Fruit fly (Drosophila melanogaster) whole organism, embryonic: Measurements from ENCODE around the gene Ran-like.

ENCODE experiments used
- Atf6 ChIP-seq: fragments of 200-800 bp; sonication (Bioruptor generic); IDR thresholded peaks from 2 replicates; pipeline ENCODE4 v1.3.6; 2022; ENCODE audit warnings: missing biosample characterization, missing genetic modification characterization
- CG10366 ChIP-seq: fragments of 200-800 bp; sonication (Bioruptor generic); IDR thresholded peaks from 2 replicates; pipeline ENCODE4 v1.3.6; 2022; ENCODE audit warnings: missing biosample characterization, missing genetic modification characterization
- CG10431 ChIP-seq: fragments of 200-800 bp; sonication (Bioruptor generic); optimal IDR thresholded peaks from 3 replicates; lab custom pipeline; 2018; ENCODE audit warnings: missing biosample characterization, mild to moderate bottlenecking, missing genetic modification characterization
- CG11456 ChIP-seq: fragments of 200-800 bp; sonication (Bioruptor generic); IDR thresholded peaks from 3 replicates; pipeline ENCODE4 v1.3.6; 2022; ENCODE audit warnings: missing biosample characterization, missing genetic modification characterization
- CG11723 ChIP-seq: fragments of 200-800 bp; sonication (Bioruptor generic); optimal IDR thresholded peaks from 2 replicates; lab custom pipeline; 2017; ENCODE audit warnings: missing biosample characterization, mild to moderate bottlenecking, missing genetic modification characterization
- CG12236 ChIP-seq: fragments of 200-800 bp; sonication (Bioruptor generic); optimal IDR thresholded peaks from 2 replicates; lab custom pipeline; 2016; ENCODE audit warnings: missing biosample characterization, missing genetic modification characterization
- CG1233 ChIP-seq: fragments of 200-800 bp; sonication (Bioruptor generic); optimal IDR thresholded peaks from 4 replicates; lab custom pipeline; 2018; ENCODE audit warnings: missing biosample characterization, mild to moderate bottlenecking, missing genetic modification characterization
- CG12659 ChIP-seq: fragments of 200-800 bp; sonication (Bioruptor generic); optimal IDR thresholded peaks from 3 replicates; lab custom pipeline; 2017; ENCODE audit warnings: mild to moderate bottlenecking, missing biosample characterization, missing genetic modification reagents, missing genetic modification characterization
- CG13775 ChIP-seq: fragments of 200-800 bp; sonication (Bioruptor generic); optimal IDR thresholded peaks from 3 replicates; lab custom pipeline; 2017; ENCODE audit warnings: missing biosample characterization, mild to moderate bottlenecking, missing genetic modification characterization
- CG14667 ChIP-seq: fragments of 200-800 bp; sonication (Bioruptor generic); IDR thresholded peaks from 2 replicates; pipeline ENCODE4 v1.3.6; 2022; ENCODE audit warnings: missing biosample characterization, missing genetic modification characterization
- CG14710 ChIP-seq: fragments of 200-800 bp; sonication (Bioruptor generic); optimal IDR thresholded peaks from 3 replicates; lab custom pipeline; 2019; ENCODE audit warnings: missing biosample characterization, mild to moderate bottlenecking, missing genetic modification characterization, moderate library complexity
- CG15696 ChIP-seq: fragments of 200-800 bp; sonication (Bioruptor generic); optimal IDR thresholded peaks from 2 replicates; lab custom pipeline; 2019; ENCODE audit warnings: missing biosample characterization, mild to moderate bottlenecking, missing genetic modification characterization, moderate library complexity
- CG17385 ChIP-seq: fragments of 200-800 bp; sonication (Bioruptor generic); optimal IDR thresholded peaks from 3 replicates; lab custom pipeline; 2018; ENCODE audit warnings: missing biosample characterization, mild to moderate bottlenecking, missing genetic modification characterization
- CG18011 ChIP-seq: fragments of 200-800 bp; sonication (Bioruptor generic); optimal IDR thresholded peaks from 2 replicates; lab custom pipeline; 2017; ENCODE audit warnings: missing biosample characterization, missing genetic modification characterization, mild to moderate bottlenecking, moderate library complexity, missing genotype
- CG18262 ChIP-seq: fragments of 200-800 bp; optimal IDR thresholded peaks from 3 replicates; lab custom pipeline; 2019; ENCODE audit warnings: missing biosample characterization, mild to moderate bottlenecking, missing genetic modification characterization, moderate library complexity
- CG2116 ChIP-seq: fragments of 200-800 bp; sonication (Bioruptor generic); optimal IDR thresholded peaks from 3 replicates; lab custom pipeline; 2018; ENCODE audit warnings: missing biosample characterization, mild to moderate bottlenecking, missing genetic modification characterization
- CG2875 ChIP-seq: fragments of 200-800 bp; sonication (Bioruptor generic); optimal IDR thresholded peaks from 2 replicates; lab custom pipeline; 2017; ENCODE audit warnings: missing biosample characterization, mild to moderate bottlenecking, missing genetic modification characterization, missing genetic modification reagents
- CG4424 ChIP-seq: fragments of 200-800 bp; sonication (Bioruptor generic); optimal IDR thresholded peaks from 3 replicates; lab custom pipeline; 2016; ENCODE audit warnings: missing biosample characterization, missing genetic modification characterization
- CG4854 ChIP-seq: fragments of 200-800 bp; sonication (Bioruptor generic); optimal IDR thresholded peaks from 2 replicates; lab custom pipeline; 2016; ENCODE audit warnings: missing biosample characterization, missing genetic modification characterization, inconsistent platforms
- CG7786 ChIP-seq: fragments of 200-800 bp; sonication (Bioruptor generic); optimal IDR thresholded peaks from 2 replicates; lab custom pipeline; 2016; ENCODE audit warnings: missing biosample characterization, missing genetic modification characterization
- CG7963 ChIP-seq: fragments of 200-800 bp; sonication (Bioruptor generic); IDR thresholded peaks from 3 replicates; pipeline ENCODE4 v1.3.6; 2022; ENCODE audit warnings: missing biosample characterization, missing genetic modification characterization; ENCODE audit not compliant: partially characterized antibody
- CHES-1-like ChIP-seq: fragments of 200-800 bp; sonication (Bioruptor generic); optimal IDR thresholded peaks from 2 replicates; lab custom pipeline; 2016; ENCODE audit warnings: missing biosample characterization, missing genetic modification characterization
- Drgx ChIP-seq: fragments of 200-800 bp; sonication (Bioruptor generic); IDR thresholded peaks from 2 replicates; pipeline ENCODE4 v1.3.6; 2022; ENCODE audit warnings: missing biosample characterization, missing genetic modification characterization
- ERR ChIP-seq: fragments of 200-800 bp; sonication (Bioruptor generic); optimal IDR thresholded peaks from 2 replicates; lab custom pipeline; 2016; ENCODE audit warnings: missing biosample characterization, missing genetic modification characterization
- GATAe ChIP-seq: fragments of 200-800 bp; sonication (Bioruptor generic); conservative IDR thresholded peaks from 2 replicates; pipeline ENCODE4 v1.3.6; 2022; ENCODE audit warnings: missing biosample characterization, missing genetic modification characterization
- HHEX ChIP-seq: fragments of 200-800 bp; sonication (Bioruptor generic); optimal IDR thresholded peaks from 3 replicates; lab custom pipeline; 2017; ENCODE audit warnings: missing biosample characterization, mild to moderate bottlenecking, missing genetic modification characterization, missing genetic modification reagents
- HLH3B ChIP-seq: fragments of 200-800 bp; sonication (Bioruptor generic); IDR thresholded peaks from 2 replicates; pipeline ENCODE4 v1.3.6; 2022; ENCODE audit warnings: missing biosample characterization, missing genetic modification characterization
- HLH54F ChIP-seq: fragments of 200-800 bp; sonication (Bioruptor generic); optimal IDR thresholded peaks from 3 replicates; lab custom pipeline; 2016; ENCODE audit warnings: missing biosample characterization, missing genetic modification characterization
- Hr39 ChIP-seq: fragments of >200 bp; optimal IDR thresholded peaks from 2 replicates; lab custom pipeline; 2017
- Hr51 ChIP-seq, 2 experiments: fragments of 200-800 bp; sonication (Bioruptor generic); optimal IDR thresholded peaks; 2 replicates in 1 of 2; 3 replicates in 1 of 2; lab custom pipeline; 2016 to 2018; ENCODE audit warnings: missing biosample characterization in 2 of 2, missing genetic modification characterization in 2 of 2, mild to moderate bottlenecking in 1 of 2, moderate library complexity in 1 of 2
- Jarid2 ChIP-seq: fragments of 200-800 bp; sonication (Bioruptor generic); optimal IDR thresholded peaks from 3 replicates; lab custom pipeline; 2017; ENCODE audit warnings: mild to moderate bottlenecking, missing biosample characterization, missing genetic modification reagents, missing genetic modification characterization
- Lpt ChIP-seq: fragments of >200 bp; optimal IDR thresholded peaks from 2 replicates; lab custom pipeline; 2018; ENCODE audit warnings: missing biosample characterization, missing genetic modification characterization
- Nf-YC ChIP-seq: fragments of 200-800 bp; optimal IDR thresholded peaks from 3 replicates; lab custom pipeline; 2019; ENCODE audit warnings: missing biosample characterization, mild to moderate bottlenecking, missing genetic modification characterization, moderate library complexity
- Taf1 ChIP-seq: fragments of 200-800 bp; sonication (Bioruptor generic); IDR thresholded peaks from 2 replicates; pipeline ENCODE4 v1.3.6; 2022; ENCODE audit warnings: missing biosample characterization, missing genetic modification characterization
- Usf ChIP-seq: fragments of 200-800 bp; sonication (Bioruptor generic); optimal IDR thresholded peaks from 2 replicates; lab custom pipeline; 2017; ENCODE audit warnings: missing genotype, missing biosample characterization, missing genetic modification characterization
- Vsx1 ChIP-seq: fragments of 200-800 bp; sonication (Bioruptor generic); optimal IDR thresholded peaks from 2 replicates; lab custom pipeline; 2017; ENCODE audit warnings: missing biosample characterization, mild to moderate bottlenecking, missing genetic modification characterization, missing genetic modification reagents
- Xrp1 ChIP-seq: fragments of 200-800 bp; sonication (Bioruptor generic); IDR thresholded peaks from 2 replicates; pipeline ENCODE4 v1.3.6; 2022; ENCODE audit warnings: missing biosample characterization, missing genetic modification characterization
- ac ChIP-seq: fragments of 200-800 bp; sonication (Bioruptor generic); optimal IDR thresholded peaks from 3 replicates; lab custom pipeline; 2017; ENCODE audit warnings: missing biosample characterization, mild to moderate bottlenecking, missing genetic modification characterization
- ato ChIP-seq: fragments of 200-800 bp; sonication (Bioruptor generic); IDR thresholded peaks from 2 replicates; pipeline ENCODE4 v1.3.6; 2022; ENCODE audit warnings: missing biosample characterization, missing genetic modification characterization; ENCODE audit not compliant: partially characterized antibody
- bowl ChIP-seq: fragments of 200-800 bp; sonication (Bioruptor generic); IDR thresholded peaks from 2 replicates; pipeline ENCODE4 v1.3.6; 2022; ENCODE audit warnings: missing biosample characterization, missing genetic modification characterization
- br ChIP-seq: fragments of >200 bp; optimal IDR thresholded peaks from 2 replicates; lab custom pipeline; 2017
- dysf ChIP-seq: fragments of 200-800 bp; sonication (Bioruptor generic); IDR thresholded peaks from 3 replicates; pipeline ENCODE4 v1.3.6; 2022; ENCODE audit warnings: missing biosample characterization, missing genetic modification characterization
- fd102C ChIP-seq: fragments of 200-800 bp; sonication (Bioruptor generic); optimal IDR thresholded peaks from 2 replicates; lab custom pipeline; 2018; ENCODE audit warnings: missing biosample characterization, mild to moderate bottlenecking, missing genetic modification characterization, moderate library complexity
- fd96Cb ChIP-seq: fragments of 200-800 bp; sonication (Bioruptor generic); optimal IDR thresholded peaks from 2 replicates; lab custom pipeline; 2018; ENCODE audit warnings: missing biosample characterization, mild to moderate bottlenecking, missing genetic modification characterization, moderate library complexity
- grau ChIP-seq: fragments of 200-800 bp; optimal IDR thresholded peaks from 3 replicates; lab custom pipeline; 2019; ENCODE audit warnings: missing biosample characterization, mild to moderate bottlenecking, missing genetic modification characterization, moderate library complexity
- jumu ChIP-seq: fragments of 200-800 bp; sonication (Bioruptor generic); optimal IDR thresholded peaks from 3 replicates; lab custom pipeline; 2016; ENCODE audit warnings: missing biosample characterization, missing genetic modification characterization
- lov ChIP-seq, 2 experiments: fragments of 200-800 bp in 1 of 2; fragments of >200 bp in 1 of 2; sonication (Bioruptor generic) in 1 of 2; IDR thresholded peaks in 1 of 2; optimal IDR thresholded peaks in 1 of 2; 2 replicates in 1 of 2; 3 replicates in 1 of 2; pipeline versions ENCODE4 v1.3.6 to Lab custom; 2017 to 2022; ENCODE audit warnings: missing biosample characterization in 1 of 2, missing genetic modification characterization in 1 of 2
- mld ChIP-seq: fragments of 200-800 bp; sonication (Bioruptor generic); IDR thresholded peaks from 3 replicates; pipeline ENCODE4 v1.3.6; 2022; ENCODE audit warnings: missing biosample characterization, missing genetic modification characterization; ENCODE audit not compliant: partially characterized antibody
- oc ChIP-seq: fragments of 200-800 bp; sonication (Bioruptor generic); optimal IDR thresholded peaks from 2 replicates; lab custom pipeline; 2018; ENCODE audit warnings: missing biosample characterization, mild to moderate bottlenecking, missing genetic modification characterization, moderate library complexity
- unpg ChIP-seq: fragments of 200-800 bp; sonication (Bioruptor generic); optimal IDR thresholded peaks from 3 replicates; lab custom pipeline; 2018; ENCODE audit warnings: missing biosample characterization, mild to moderate bottlenecking, missing genetic modification characterization, moderate library complexity

The Ran-like gene

DNA sequence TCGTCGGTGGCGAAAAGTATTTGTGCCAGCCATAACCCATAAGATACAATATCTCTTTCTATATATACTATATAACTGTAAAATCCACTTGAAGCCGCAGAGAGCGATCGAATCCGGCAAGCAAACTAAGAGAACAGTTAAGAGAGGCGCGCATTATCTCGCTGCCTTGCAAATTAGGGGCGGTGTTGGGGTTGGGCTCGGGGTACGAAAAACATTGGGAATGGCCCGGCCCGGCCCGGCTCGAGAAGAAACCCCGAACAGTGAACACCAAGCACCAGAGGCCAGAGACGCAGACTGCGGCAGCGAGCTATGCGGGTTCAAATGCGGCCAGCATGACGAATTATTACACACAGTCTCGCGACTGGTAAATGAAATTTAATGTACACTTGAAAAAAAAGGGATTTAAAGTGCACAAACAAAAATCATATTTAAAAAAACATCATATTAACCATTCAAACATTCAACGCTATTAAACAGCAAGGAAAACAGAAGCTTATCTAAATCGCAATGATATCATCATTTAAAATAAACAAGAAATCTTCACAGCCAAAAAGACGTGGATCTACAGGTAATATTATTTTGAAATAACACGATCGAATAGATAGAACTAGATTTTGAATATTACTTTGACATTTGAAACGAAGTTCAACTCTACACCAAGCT is 47.3 kb upstream of the Ran-like start (continued):
- TF ChIP-seq dysf (GFP tag; lab: Robert Waterston, UW) = peak; percentile 68
- no peak for TF ChIP-seq CG2875 (GFP tag; lab: Kevin White, UChicago)
- TF ChIP-seq fd96Cb (tag; lab: Kevin White, UChicago) = peak; percentile 66
- TF ChIP-seq CG17385 = no peak
- no peak for TF ChIP-seq Jarid2 (GFP tag; lab: Kevin White, UChicago)
- TF ChIP-seq oc (tag; lab: Kevin White, UChicago) = peak; percentile 16
- TF ChIP-seq jumu = no peak
- TF ChIP-seq fd102C (GFP tag; lab: Kevin White, UChicago) = no peak
- TF ChIP-seq CG4854 (GFP tag; lab: Kevin White, UChicago) = no peak
- TF ChIP-seq CG11456 = 0 out of 3 replicates have a peak, but pooled peaks have one; percentile 43
- no peak for TF ChIP-seq Lpt (GFP tag; lab: Kevin White, UChicago)
- TF ChIP-seq Vsx1 (GFP tag; lab: Kevin White, UChicago) = no peak
- TF ChIP-seq bowl (GFP tag; lab: Robert Waterston, UW) = no peak
- no peak for TF ChIP-seq Hr51 (GFP tag; optimal IDR thresholded peaks at IDR 0.05; lab: Kevin White, UChicago)
- TF ChIP-seq CG10431 = no peak
- TF ChIP-seq ac (GFP tag; lab: Kevin White, UChicago) = no peak
- no peak for TF ChIP-seq ERR (GFP tag; lab: Kevin White, UChicago)
- no peak for TF ChIP-seq Nf-YC (tag; lab: Kevin White, UChicago)
- TF ChIP-seq Drgx (GFP tag; lab: Robert Waterston, UW) = peak; percentile 70
- TF ChIP-seq CG10366 (GFP tag; lab: Robert Waterston, UW) = peak; percentile 35; the same call in 1 of the 2 replicates
- TF ChIP-seq HHEX (GFP tag; lab: Kevin White, UChicago) = no peak
- TF ChIP-seq CG1233 (GFP tag; lab: Kevin White, UChicago) = peak; percentile 19
- TF ChIP-seq CG7786 = peak; percentile 15
- peak; percentile 63 for TF ChIP-seq CG4424 (GFP tag; lab: Kevin White, UChicago)
- TF ChIP-seq CG13775 = no peak
- TF ChIP-seq CG12659 = no peak
- TF ChIP-seq CG14667 (GFP tag; lab: Robert Waterston, UW) = no peak
- no peak for TF ChIP-seq lov (optimal IDR thresholded peaks at IDR 0.05; lab: Kevin White, UChicago)
- 0 out of 3 replicates have a peak, but pooled peaks have one; percentile 27 for TF ChIP-seq lov (GFP tag; IDR thresholded peaks at IDR 0.05; lab: Robert Waterston, UW)
- TF ChIP-seq unpg = no peak
- peak; percentile 74 for TF ChIP-seq CG14710
- TF ChIP-seq mld (GFP tag; lab: Robert Waterston, UW) = no peak
- TF ChIP-seq CG18262 (tag; lab: Kevin White, UChicago) = peak; percentile 79
- peak; percentile 52; the same call in 1 of the 2 replicates for TF ChIP-seq Atf6 (GFP tag; lab: Robert Waterston, UW)
- TF ChIP-seq Taf1 (GFP tag; lab: Robert Waterston, UW) = no peak
- TF ChIP-seq HLH54F (GFP tag; lab: Kevin White, UChicago) = no peak
- TF ChIP-seq HLH3B (GFP tag; lab: Robert Waterston, UW) = no peak; the same call in 1 of the 2 replicates
- TF ChIP-seq ato (GFP tag; lab: Robert Waterston, UW) = no peak
- TF ChIP-seq CG15696 (tag; lab: Kevin White, UChicago) = no peak
- TF ChIP-seq CHES-1-like (GFP tag; lab: Kevin White, UChicago) = no peak
- TF ChIP-seq Usf = no peak
- no peak for TF ChIP-seq CG2116
- no peak for TF ChIP-seq CG7963 (GFP tag; lab: Robert Waterston, UW)
- no peak for TF ChIP-seq CG11723
- TF ChIP-seq CG12236 = no peak
- peak; percentile 51 for TF ChIP-seq grau (tag; lab: Kevin White, UChicago)
- TF ChIP-seq br = no peak
- TF ChIP-seq Xrp1 (GFP tag; lab: Robert Waterston, UW) = peak; percentile 66
- no peak for TF ChIP-seq CG18011
- no peak for TF ChIP-seq Hr39 (lab: Kevin White, UChicago)
- no peak for TF ChIP-seq GATAe
